Worm (Caenorhabditis elegans) whole organism, young adult: Measurements from ENCODE around the gene citk-1.

ENCODE experiments used
- B0336.3 ChIP-seq: fragments of 200-800 bp; sonication (Bioruptor generic); IDR thresholded peaks from 2 replicates; pipeline ENCODE4 v1.3.6; 2022; ENCODE audit warnings: missing genetic modification characterization, missing compliant biosample characterization
- F23B12.7 ChIP-seq: sonication (generic microtip); optimal IDR thresholded peaks from 2 replicates; lab custom pipeline; 2017; ENCODE audit warnings: missing genetic modification characterization, mild to moderate bottlenecking, missing compliant biosample characterization, antibody characterized with exemption, moderate library complexity; ENCODE audit not compliant: insufficient read depth
- F57C9.4 ChIP-seq: sonication (generic microtip); optimal IDR thresholded peaks from 2 replicates; lab custom pipeline; 2017; ENCODE audit warnings: mild to moderate bottlenecking, missing genetic modification characterization, missing compliant biosample characterization
- Y56A3A.18 ChIP-seq: fragments of 200-800 bp; sonication (Bioruptor generic); IDR thresholded peaks from 2 replicates; pipeline ENCODE4 v1.3.6; 2022; ENCODE audit warnings: missing genetic modification reagents, missing genetic modification characterization, missing compliant biosample characterization
- Y67H2A.10 ChIP-seq: fragments of 200-800 bp; sonication (Bioruptor generic); conservative IDR thresholded peaks from 2 replicates; pipeline ENCODE4 v1.3.6; 2022; ENCODE audit warnings: missing genetic modification reagents, missing genetic modification characterization, missing compliant biosample characterization
- Y95B8A.8 ChIP-seq: fragments of 200-800 bp; sonication (Bioruptor generic); IDR thresholded peaks from 2 replicates; pipeline ENCODE4 v1.3.6; 2022; ENCODE audit warnings: missing genetic modification reagents, missing genetic modification characterization, missing compliant biosample characterization
- attf-5 ChIP-seq: fragments of 200-800 bp; sonication (Bioruptor generic); optimal IDR thresholded peaks from 2 replicates; lab custom pipeline; 2018; ENCODE audit warnings: mild to moderate bottlenecking, missing genetic modification characterization, missing compliant biosample characterization
- attf-6 ChIP-seq: fragments of 200-800 bp; sonication (Bioruptor generic); IDR thresholded peaks from 2 replicates; pipeline ENCODE4 v1.3.6; 2022; ENCODE audit warnings: missing genetic modification reagents, missing genetic modification characterization, missing compliant biosample characterization
- bed-1 ChIP-seq: fragments of 200-800 bp; sonication (Bioruptor generic); IDR thresholded peaks from 2 replicates; pipeline ENCODE4 v1.3.6; 2022; ENCODE audit warnings: missing genetic modification reagents, missing genetic modification characterization, missing compliant biosample characterization
- cebp-1 ChIP-seq, 2 experiments: fragments of 200-800 bp in 1 of 2; sonication (Bioruptor generic) in 1 of 2; sonication (generic microtip) in 1 of 2; IDR thresholded peaks in 1 of 2; optimal IDR thresholded peaks in 1 of 2; 2 replicates each; pipeline versions ENCODE4 v1.3.6 to Lab custom; 2017 to 2022; ENCODE audit warnings: missing compliant biosample characterization in 2 of 2, missing genetic modification characterization in 2 of 2, mild to moderate bottlenecking in 1 of 2, missing genetic modification reagents in 1 of 2, moderate library complexity in 1 of 2
- ceh-100 ChIP-seq: fragments of 200-800 bp; sonication (Bioruptor generic); IDR thresholded peaks from 2 replicates; pipeline ENCODE4 v1.3.6; 2022; ENCODE audit warnings: missing genetic modification reagents, missing genetic modification characterization, missing compliant biosample characterization
- ceh-27 ChIP-seq: fragments of 200-800 bp; sonication (Bioruptor generic); optimal IDR thresholded peaks from 2 replicates; lab custom pipeline; 2018; ENCODE audit warnings: mild to moderate bottlenecking, missing genetic modification characterization, moderate library complexity, missing compliant biosample characterization
- ceh-91 ChIP-seq: fragments of 200-800 bp; sonication (Bioruptor generic); IDR thresholded peaks from 2 replicates; pipeline ENCODE4 v1.3.6; 2022; ENCODE audit warnings: missing genetic modification reagents, missing genetic modification characterization, missing compliant biosample characterization
- chd-7 ChIP-seq: sonication (generic microtip); optimal IDR thresholded peaks from 2 replicates; lab custom pipeline; 2016; ENCODE audit warnings: mild to moderate bottlenecking, missing genetic modification characterization, moderate library complexity, missing compliant biosample characterization
- dox-1 ChIP-seq: fragments of 200-800 bp; sonication (Bioruptor generic); IDR thresholded peaks from 2 replicates; pipeline ENCODE4 v1.3.6; 2022; ENCODE audit warnings: missing genetic modification reagents, missing genetic modification characterization, missing compliant biosample characterization
- dpl-1 ChIP-seq: fragments of 150-350 bp; optimal IDR thresholded peaks from 2 replicates; lab custom pipeline; 2014; ENCODE audit warnings: missing biosample characterization, missing genetic modification reagents, missing genetic modification characterization
- efl-1 ChIP-seq: fragments of 150-350 bp; optimal IDR thresholded peaks from 2 replicates; lab custom pipeline; 2014; ENCODE audit warnings: missing biosample characterization, missing genetic modification reagents, missing genetic modification characterization
- ekl-4 ChIP-seq: fragments of 200-800 bp; sonication (Bioruptor generic); IDR thresholded peaks from 2 replicates; pipeline ENCODE4 v1.3.6; 2022; ENCODE audit warnings: missing genetic modification reagents, missing genetic modification characterization, missing compliant biosample characterization
- ets-4 ChIP-seq: fragments of 200-800 bp; sonication (Bioruptor generic); optimal IDR thresholded peaks from 2 replicates; lab custom pipeline; 2018; ENCODE audit warnings: mild to moderate bottlenecking, missing genetic modification characterization, missing compliant biosample characterization
- gei-17 ChIP-seq: fragments of 200-800 bp; sonication (Bioruptor generic); optimal IDR thresholded peaks from 2 replicates; lab custom pipeline; 2018; ENCODE audit warnings: mild to moderate bottlenecking, missing genetic modification characterization, missing compliant biosample characterization
- hmg-1.2 ChIP-seq: fragments of 200-800 bp; sonication (Bioruptor generic); IDR thresholded peaks from 2 replicates; pipeline ENCODE4 v1.3.6; 2022; ENCODE audit warnings: missing genetic modification reagents, missing genetic modification characterization, missing compliant biosample characterization
- let-526 ChIP-seq: fragments of 200-800 bp; sonication (Bioruptor generic); IDR thresholded peaks from 2 replicates; pipeline ENCODE4 v1.3.6; 2022; ENCODE audit warnings: missing genetic modification reagents, missing genetic modification characterization, missing compliant biosample characterization
- lin-35 ChIP-seq, 3 experiments: fragments of 150-350 bp in 2 of 3; sonication (generic microtip) in 1 of 3; optimal IDR thresholded peaks; 2 replicates each; lab custom pipeline; 2014 to 2018; ENCODE audit warnings: missing biosample characterization in 3 of 3, missing genetic modification characterization in 3 of 3, missing genetic modification reagents in 3 of 3
- lin-54 ChIP-seq: fragments of 200-800 bp; sonication (Bioruptor generic); optimal IDR thresholded peaks from 2 replicates; lab custom pipeline; 2018; ENCODE audit warnings: mild to moderate bottlenecking, missing genetic modification characterization, missing compliant biosample characterization
- madf-8 ChIP-seq: fragments of 200-800 bp; sonication (Bioruptor generic); conservative IDR thresholded peaks from 2 replicates; pipeline ENCODE4 v1.3.6; 2022; ENCODE audit warnings: missing genetic modification reagents, missing genetic modification characterization, missing compliant biosample characterization
- mcd-1 ChIP-seq: fragments of 200-800 bp; sonication (Bioruptor generic); IDR thresholded peaks from 2 replicates; pipeline ENCODE4 v1.3.6; 2022; ENCODE audit warnings: missing genetic modification reagents, missing genetic modification characterization, missing compliant biosample characterization
- mxl-1 ChIP-seq: sonication (generic microtip); optimal IDR thresholded peaks from 2 replicates; lab custom pipeline; 2016; ENCODE audit warnings: missing genetic modification characterization, missing compliant biosample characterization
- nhr-80 ChIP-seq: sonication (generic microtip); optimal IDR thresholded peaks from 2 replicates; lab custom pipeline; 2016; ENCODE audit warnings: missing genetic modification characterization, missing compliant biosample characterization
- pbrm-1 ChIP-seq: fragments of 200-800 bp; sonication (Bioruptor generic); IDR thresholded peaks from 2 replicates; pipeline ENCODE4 v1.3.6; 2022; ENCODE audit warnings: missing genetic modification reagents, missing genetic modification characterization, missing compliant biosample characterization
- pha-4 ChIP-seq: fragments of 150-350 bp; sonication (generic microtip); optimal IDR thresholded peaks from 2 replicates; lab custom pipeline; 2014; ENCODE audit warnings: missing biosample characterization, missing genetic modification reagents, missing genetic modification characterization
- sdz-38 ChIP-seq: sonication (generic microtip); optimal IDR thresholded peaks from 2 replicates; lab custom pipeline; 2016; ENCODE audit warnings: missing genotype, missing genetic modification characterization, missing compliant biosample characterization
- snpc-4 ChIP-seq, 5 experiments: fragments of 150-350 bp in 1 of 5; sonication (generic microtip) in 4 of 5; optimal IDR thresholded peaks; 2 replicates each; lab custom pipeline; 2014 to 2018; ENCODE audit warnings: missing genetic modification characterization in 5 of 5, missing biosample characterization in 3 of 5, antibody characterized with exemption in 2 of 5, mild to moderate bottlenecking in 2 of 5, missing compliant biosample characterization in 2 of 5, missing genotype in 2 of 5, moderate library complexity in 2 of 5, missing genetic modification reagents in 1 of 5
- ztf-18 ChIP-seq: sonication (generic microtip); optimal IDR thresholded peaks from 2 replicates; lab custom pipeline; 2016; ENCODE audit warnings: missing genotype, mild to moderate bottlenecking, missing genetic modification characterization, missing compliant biosample characterization
- ztf-22 ChIP-seq: fragments of 200-800 bp; sonication (Bioruptor generic); optimal IDR thresholded peaks from 2 replicates; lab custom pipeline; 2018; ENCODE audit warnings: mild to moderate bottlenecking, missing genetic modification characterization, moderate library complexity, missing compliant biosample characterization

Gene citk-1

ce11 chrII:13908592-13908991 is at the start of gene citk-1:
TSS of gene citk-1 (plus strand) at chrII:13908914.
- TF ChIP-seq Y67H2A.10 (GFP tag; lab: Robert Waterston, UW): no peak
- TF ChIP-seq lin-54 (GFP tag; lab: Kevin White, UChicago): peak; percentile 88
- no peak for TF ChIP-seq gei-17 (GFP tag; lab: Kevin White, UChicago)
- TF ChIP-seq let-526 (GFP tag; lab: Robert Waterston, UW): no peak
- TF ChIP-seq pha-4 (tag; lab: Kevin White, UChicago): peak; percentile 49
- TF ChIP-seq ceh-27 (GFP tag; lab: Kevin White, UChicago): peak; percentile 37
- TF ChIP-seq hmg-1.2: peak; percentile 92
- peak; percentile 6 for TF ChIP-seq attf-5 (GFP tag; lab: Kevin White, UChicago)
- peak; percentile 58; the same call in 1 of the 2 replicates for TF ChIP-seq ekl-4 (GFP tag; lab: Robert Waterston, UW)
- TF ChIP-seq efl-1: peak; percentile 69
- TF ChIP-seq madf-8: no peak
- peak in 1 of 3 experiments; percentile 88 for TF ChIP-seq lin-35 (GFP tag; optimal IDR thresholded peaks at IDR 0.05; lab: Kevin White, UChicago)
- no peak for TF ChIP-seq pbrm-1 (GFP tag; lab: Robert Waterston, UW)
- TF ChIP-seq dox-1 (GFP tag; lab: Robert Waterston, UW): no peak
- TF ChIP-seq ceh-100 (GFP tag; lab: Robert Waterston, UW): no peak
- TF ChIP-seq snpc-4 (GFP tag; optimal IDR thresholded peaks at IDR 0.05; lab: Kevin White, UChicago): no peak
- TF ChIP-seq snpc-4 (tag; optimal IDR thresholded peaks at IDR 0.05; lab: Kevin White, UChicago): peak; percentile 5 to 54 (median 37)
- peak; percentile 57 for TF ChIP-seq mcd-1 (GFP tag; lab: Robert Waterston, UW)
- peak; percentile 84 for TF ChIP-seq dpl-1 (GFP tag; lab: Kevin White, UChicago)

ce11 chrII:13859847-13860246 is 48.9 kb upstream of the citk-1 start:
- TF ChIP-seq B0336.3 (GFP tag; lab: Robert Waterston, UW): no peak
- TF ChIP-seq nhr-80 (tag; lab: Kevin White, UChicago): peak; percentile 23
- 0 out of 2 replicates have a peak, but pooled peaks have one; percentile 14 for TF ChIP-seq ceh-91
- peak; percentile 6; the same call in 1 of the 2 replicates for TF ChIP-seq hmg-1.2
- no peak for TF ChIP-seq mxl-1 (tag; lab: Kevin White, UChicago)
- no peak for TF ChIP-seq cebp-1 (GFP tag; IDR thresholded peaks at IDR 0.05; lab: Robert Waterston, UW)
- peak; percentile 39 for TF ChIP-seq cebp-1 (tag; optimal IDR thresholded peaks at IDR 0.05; lab: Kevin White, UChicago)

- TF ChIP-seq ztf-22 (GFP tag; lab: Kevin White, UChicago) (no peak), nhr-80 (tag; lab: Kevin White, UChicago) (peak; percentile 84), Y67H2A.10 (GFP tag; lab: Robert Waterston, UW) (no peak), ets-4 (GFP tag; lab: Kevin White, UChicago) (no peak), sdz-38 (no peak), chd-7 (tag; lab: Kevin White, UChicago) (no peak), cebp-1 (GFP tag; IDR thresholded peaks at IDR 0.05; lab: Robert Waterston, UW) (no peak), cebp-1 (tag; optimal IDR thresholded peaks at IDR 0.05; lab: Kevin White, UChicago) (peak; percentile 9), attf-6 (no peak), mxl-1 (tag; lab: Kevin White, UChicago) (no peak), Y56A3A.18 (GFP tag; lab: Robert Waterston, UW) (no peak), bed-1 (GFP tag; lab: Robert Waterston, UW) (no peak), ztf-18 (tag; lab: Kevin White, UChicago) (no peak), F57C9.4 (tag; lab: Kevin White, UChicago) (no peak)
Measured at ce11 chrII:13860900-13861299, 47.8 kb upstream of the citk-1 start.

ce11 chrII:13862453-13862852 is 46.3 kb upstream of the citk-1 start:
- TF ChIP-seq Y95B8A.8 (GFP tag; lab: Robert Waterston, UW) (no peak), F23B12.7 (tag; lab: Kevin White, UChicago) (no peak), nhr-80 (tag; lab: Kevin White, UChicago) (peak; percentile 64)
